Worm (Caenorhabditis elegans): ENCODE results near the gene F14F9.2.

ce11 chrV:5194508-5194907, 49.9 kb downstream of the F14F9.2 start, which contains the start of gene abu-8:
- TF ChIP-seq nhr-28 (tag; optimal IDR thresholded peaks at IDR 0.05) (no peak), pqm-1 (tag; optimal IDR thresholded peaks at IDR 0.05) (no peak), fkh-10 (GFP tag; optimal IDR thresholded peaks at IDR 0.05) (no peak), nhr-12 (tag; optimal IDR thresholded peaks at IDR 0.05) (no peak), ceh-16 (tag; optimal IDR thresholded peaks at IDR 0.05) (no peak), elt-3 (tag; optimal IDR thresholded peaks at IDR 0.05) (no peak), egl-27 (tag; optimal IDR thresholded peaks at IDR 0.05) (no peak), mml-1 (tag; optimal IDR thresholded peaks at IDR 0.05) (no peak), nhr-237 (tag; optimal IDR thresholded peaks at IDR 0.05) (no peak), fos-1 (tag; optimal IDR thresholded peaks at IDR 0.05) (no peak), ZK546.5 (tag; optimal IDR thresholded peaks at IDR 0.05) (no peak), sea-2 (GFP tag; optimal IDR thresholded peaks at IDR 0.05) (no peak), zag-1 (tag; optimal IDR thresholded peaks at IDR 0.05) (no peak)
